Worm (Caenorhabditis elegans): ENCODE measurements around the gene K12B6.4.

- TF ChIP-seq ztf-7 (tag; optimal IDR thresholded peaks at IDR 0.05) (no peak), R02D3.7 (tag; optimal IDR thresholded peaks at IDR 0.05) (no peak), daf-12 (tag; optimal IDR thresholded peaks at IDR 0.05) (no peak), mdl-1 (tag; optimal IDR thresholded peaks at IDR 0.05) (peak in 1 of 2 experiments; percentile 74), tag-97 (GFP tag; IDR thresholded peaks at IDR 0.05) (no peak), lsy-2 (tag; optimal IDR thresholded peaks at IDR 0.05) (peak in 1 of 2 experiments; percentile 56), ceh-28 (tag; optimal IDR thresholded peaks at IDR 0.05) (no peak)
These were observed 5.9 kb downstream of the K12B6.4 start for ce11 chrV:6275209-6275608.
